Fruit fly (Drosophila melanogaster): ENCODE results near the gene Itpr.

The Itpr gene

DNA sequence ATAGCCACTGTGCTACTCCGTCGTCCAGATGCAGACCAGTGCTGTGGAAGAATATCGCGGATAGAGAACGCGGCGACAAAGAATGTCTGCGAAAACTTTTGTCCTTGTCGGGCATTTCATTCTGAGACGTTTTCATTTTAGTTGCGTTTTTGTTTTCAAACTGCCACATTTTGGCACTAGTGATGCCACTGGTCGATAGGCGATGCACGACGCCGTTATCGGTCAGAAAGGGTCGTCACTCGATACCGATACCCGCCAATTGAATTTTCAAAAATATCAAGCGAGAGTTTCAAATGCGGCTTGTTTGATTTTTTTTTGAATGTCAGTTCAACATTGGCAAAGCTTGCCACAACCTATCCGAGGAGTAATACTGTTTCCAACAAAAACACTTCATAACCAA is 33.5 kb downstream of the Itpr start (continued):
- no peak for TF ChIP-seq CkIIα-i1 (GFP tag; IDR thresholded peaks at IDR 0.05)
- no peak for TF ChIP-seq CG7839 (tag; optimal IDR thresholded peaks at IDR 0.05)
- TF ChIP-seq CG30431 (GFP tag; optimal IDR thresholded peaks at IDR 0.05): no peak
- no peak for TF ChIP-seq Jarid2 (GFP tag; optimal IDR thresholded peaks at IDR 0.05)
- TF ChIP-seq CG34224 (GFP tag; IDR thresholded peaks at IDR 0.05; ENCODE audit: partially characterized antibody): peak; percentile 69
- TF ChIP-seq CG11560 (tag; IDR thresholded peaks at IDR 0.05): 0 out of 3 replicates have a peak, but pooled peaks have one; percentile 42
- TF ChIP-seq Awh (GFP tag; IDR thresholded peaks at IDR 0.05): no peak
- TF ChIP-seq CG2678 (tag; optimal IDR thresholded peaks at IDR 0.05): no peak
- no peak for TF ChIP-seq CG3163 (GFP tag; optimal IDR thresholded peaks at IDR 0.05)
- peak; percentile 41; the same call in 1 of the 2 replicates for TF ChIP-seq inv (GFP tag; IDR thresholded peaks at IDR 0.05; ENCODE audit: partially characterized antibody)
- no peak for TF ChIP-seq z (GFP tag; IDR thresholded peaks at IDR 0.05)
- TF ChIP-seq CG8924 (tag; optimal IDR thresholded peaks at IDR 0.05): no peak
- TF ChIP-seq CG11085 (GFP tag; IDR thresholded peaks at IDR 0.05): no peak
- TF ChIP-seq zf30C (GFP tag; optimal IDR thresholded peaks at IDR 0.05): no peak
- no peak for TF ChIP-seq CG15269 (tag; optimal IDR thresholded peaks at IDR 0.05)
- no peak for TF ChIP-seq CG34376 (GFP tag; optimal IDR thresholded peaks at IDR 0.05)
- no peak for TF ChIP-seq dm (GFP tag; optimal IDR thresholded peaks at IDR 0.05)
- peak; percentile 70 for TF ChIP-seq BEAF-32 (GFP tag; optimal IDR thresholded peaks at IDR 0.05)
- no peak for TF ChIP-seq ind (GFP tag; optimal IDR thresholded peaks at IDR 0.05)
- TF ChIP-seq CG3407 (GFP tag; optimal IDR thresholded peaks at IDR 0.05): no peak
- TF ChIP-seq nerfin-1 (tag; optimal IDR thresholded peaks at IDR 0.05): no peak

DNA sequence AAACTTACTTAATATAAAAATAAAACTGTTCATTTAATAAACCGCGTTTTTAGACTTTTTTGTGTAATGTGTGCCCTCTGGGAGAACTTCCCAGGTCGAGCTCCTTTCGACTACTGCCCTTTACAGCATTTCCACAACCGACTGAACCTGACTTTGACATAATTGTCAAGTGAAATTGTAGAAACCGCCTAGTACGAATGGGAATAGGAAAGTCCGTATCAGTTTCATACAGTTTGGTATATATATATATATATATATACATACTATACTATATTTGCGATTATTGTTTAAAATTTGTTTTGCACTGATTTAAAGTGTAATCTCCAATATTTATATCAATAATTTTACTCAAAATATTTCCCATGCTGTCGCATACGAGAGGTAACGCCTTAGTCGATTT is 34.2 kb downstream of the Itpr start, which contains the start of gene mia:
Gene mia, minus strand, starts transcription at position 101 of the 400 bp plus-strand sequence.
- TF ChIP-seq Hr3 (GFP tag; optimal IDR thresholded peaks at IDR 0.05): no peak
- no peak for TF ChIP-seq CG2678 (tag; optimal IDR thresholded peaks at IDR 0.05)
- TF ChIP-seq CG9727 (GFP tag; optimal IDR thresholded peaks at IDR 0.05): no peak
- no peak for TF ChIP-seq CG9609 (GFP tag; optimal IDR thresholded peaks at IDR 0.05)
- no peak for TF ChIP-seq Hand (GFP tag; optimal IDR thresholded peaks at IDR 0.05)
- no peak for TF ChIP-seq trh (GFP tag; optimal IDR thresholded peaks at IDR 0.05)
- no peak for TF ChIP-seq CG6854 (GFP tag; optimal IDR thresholded peaks at IDR 0.05)
- TF ChIP-seq CG3281 (GFP tag; optimal IDR thresholded peaks at IDR 0.05): no peak
- TF ChIP-seq onecut (GFP tag; IDR thresholded peaks at IDR 0.05): no peak
- TF ChIP-seq Trl (optimal IDR thresholded peaks at IDR 0.05): no peak
- no peak for TF ChIP-seq Trl (GFP tag; optimal IDR thresholded peaks at IDR 0.05)
- TF ChIP-seq CG4730 (GFP tag; IDR thresholded peaks at IDR 0.05): no peak
- TF ChIP-seq HLH3B (GFP tag; IDR thresholded peaks at IDR 0.05): no peak
- TF ChIP-seq NK7.1 (GFP tag; optimal IDR thresholded peaks at IDR 0.05): no peak
- TF ChIP-seq CG13424 (tag; optimal IDR thresholded peaks at IDR 0.05): no peak
- no peak for TF ChIP-seq Rx (GFP tag; IDR thresholded peaks at IDR 0.05)
- TF ChIP-seq E2f2 (GFP tag; IDR thresholded peaks at IDR 0.05): no peak
- no peak for TF ChIP-seq Poxn (GFP tag; IDR thresholded peaks at IDR 0.05)

dm6 chr3R:5551593-5551992 is 34.7 kb downstream of the Itpr start:
- peak; percentile 15; the same call in 1 of the 3 replicates for TF ChIP-seq Opbp (GFP tag; IDR thresholded peaks at IDR 0.05; ENCODE audit: partially characterized antibody)
- no peak for TF ChIP-seq kay (GFP tag; optimal IDR thresholded peaks at IDR 0.05)
- peak; percentile 67 for TF ChIP-seq CG16813 (GFP tag; IDR thresholded peaks at IDR 0.05; ENCODE audit: partially characterized antibody)
- TF ChIP-seq gfzf (GFP tag; optimal IDR thresholded peaks at IDR 0.05): peak; percentile 10
- TF ChIP-seq Dek (tag; optimal IDR thresholded peaks at IDR 0.05): no peak
- TF ChIP-seq Med (GFP tag): peak; percentile 20
- 0 out of 3 replicates have a peak, but pooled peaks have one; percentile 44 for TF ChIP-seq CG6791 (GFP tag; IDR thresholded peaks at IDR 0.05; ENCODE audit: partially characterized antibody)
- TF ChIP-seq CG14860 (GFP tag; IDR thresholded peaks at IDR 0.05; ENCODE audit: partially characterized antibody): peak; percentile 40; the same call in 1 of the 3 replicates
- TF ChIP-seq CHES-1-like (GFP tag; optimal IDR thresholded peaks at IDR 0.05): no peak
- TF ChIP-seq nerfin-2 (GFP tag; IDR thresholded peaks at IDR 0.05; ENCODE audit: partially characterized antibody): peak; percentile 61
- no peak for TF ChIP-seq fd96Cb (tag; optimal IDR thresholded peaks at IDR 0.05)
- 0 out of 2 replicates have a peak, but pooled peaks have one; percentile 33 for TF ChIP-seq ato (GFP tag; IDR thresholded peaks at IDR 0.05; ENCODE audit: partially characterized antibody)
- TF ChIP-seq Scr (GFP tag; IDR thresholded peaks at IDR 0.05; ENCODE audit: partially characterized antibody): peak; percentile 42
